Fruit fly (Drosophila melanogaster): Measurements from ENCODE around the gene Phyhd1.

DNA sequence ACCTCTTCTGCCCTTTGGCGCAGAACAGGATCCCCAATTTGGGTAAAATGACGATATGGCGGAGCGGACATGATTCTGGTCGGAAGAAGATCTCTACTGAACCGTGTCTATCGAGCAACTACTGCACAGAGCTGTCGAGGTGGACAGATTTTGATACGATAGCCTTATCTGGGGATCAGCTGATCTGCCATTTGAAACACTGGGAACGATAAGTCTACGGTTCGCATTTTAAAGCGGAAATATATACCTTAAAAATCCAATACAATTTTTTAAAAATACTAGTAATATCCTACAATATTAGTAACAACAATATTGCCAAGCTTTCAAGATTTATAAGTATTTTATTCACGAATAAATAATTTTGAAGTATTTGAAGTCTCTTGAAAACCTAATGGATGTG, 28.5 kb upstream of the Phyhd1 start, which contains the start of gene CG31373:
- TF ChIP-seq CG8478 (optimal IDR thresholded peaks at IDR 0.05) (no peak), CTCF (optimal IDR thresholded peaks at IDR 0.05) (no peak)

Measured in S2 (cell line).